Fruit fly (Drosophila melanogaster): ENCODE results near the gene Qsox3.

Gene Qsox3

dm6 chr3R:21862137-21862850 lies 49.3 kb upstream of the Qsox3 start (continued):
- TF ChIP-seq ssp (GFP tag; IDR thresholded peaks at IDR 0.05) (peak; percentile 51; the same call in 1 of the 2 replicates), D (optimal IDR thresholded peaks at IDR 0.05) (no peak), D (GFP tag; optimal IDR thresholded peaks at IDR 0.05) (peak; percentile 80), Atf-2 (GFP tag; optimal IDR thresholded peaks at IDR 0.05) (peak; percentile 15), zen (tag; optimal IDR thresholded peaks at IDR 0.05) (peak; percentile 30), CG17361 (GFP tag; IDR thresholded peaks at IDR 0.05) (peak; percentile 90), CG3726 (GFP tag; IDR thresholded peaks at IDR 0.05) (0 out of 3 replicates have a peak, but pooled peaks have one; percentile 59), ATbp (GFP tag; optimal IDR thresholded peaks at IDR 0.05) (peak; percentile 96), ken (GFP tag; IDR thresholded peaks at IDR 0.05) (peak; percentile 86), CoRest (tag; optimal IDR thresholded peaks at IDR 0.05) (peak; percentile 88), Optix (GFP tag; IDR thresholded peaks at IDR 0.05) (peak; percentile 56; the same call in 2 of the 3 replicates), CG14710 (tag; optimal IDR thresholded peaks at IDR 0.05) (peak; percentile 68), Fer3 (tag; optimal IDR thresholded peaks at IDR 0.05) (peak; percentile 25), prd (optimal IDR thresholded peaks at IDR 0.05) (no peak), prd (GFP tag; IDR thresholded peaks at IDR 0.05) (peak; percentile 77), crp (GFP tag; optimal IDR thresholded peaks at IDR 0.05) (peak in 1 of 2 experiments; percentile 19), Dad (GFP tag; optimal IDR thresholded peaks at IDR 0.05) (no peak), CG18476 (GFP tag; optimal IDR thresholded peaks at IDR 0.05) (peak; percentile 31), kay (GFP tag; optimal IDR thresholded peaks at IDR 0.05) (peak; percentile 41), dati (GFP tag; IDR thresholded peaks at IDR 0.05) (peak; percentile 59; the same call in 1 of the 2 replicates), CG11696 (GFP tag; IDR thresholded peaks at IDR 0.05) (0 out of 2 replicates have a peak, but pooled peaks have one; percentile 19), CG8924 (tag; optimal IDR thresholded peaks at IDR 0.05) (peak; percentile 84), HmgZ (tag; optimal IDR thresholded peaks at IDR 0.05) (peak; percentile 11), sisA (GFP tag; IDR thresholded peaks at IDR 0.05) (peak; percentile 74), Hr3 (GFP tag; optimal IDR thresholded peaks at IDR 0.05) (peak; percentile 77), CG2712 (tag; optimal IDR thresholded peaks at IDR 0.05) (peak; percentile 92), CG10267 (tag; optimal IDR thresholded peaks at IDR 0.05) (peak; percentile 56), Spps (tag; optimal IDR thresholded peaks at IDR 0.05) (peak; percentile 56), ase (GFP tag; IDR thresholded peaks at IDR 0.05) (peak; percentile 50; the same call in 1 of the 3 replicates), chif (GFP tag; optimal IDR thresholded peaks at IDR 0.05) (peak in 1 of 2 experiments; percentile 81), gt (GFP tag; IDR thresholded peaks at IDR 0.05) (peak; percentile 52), chn (GFP tag; optimal IDR thresholded peaks at IDR 0.05) (peak; percentile 68), CG8388 (GFP tag; optimal IDR thresholded peaks at IDR 0.05) (peak; percentile 95), kni (GFP tag; optimal IDR thresholded peaks at IDR 0.05) (peak; percentile 65), CG8089 (GFP tag; optimal IDR thresholded peaks at IDR 0.05) (peak; percentile 11), lilli (GFP tag; optimal IDR thresholded peaks at IDR 0.05) (peak; percentile 42), Nf-YB (GFP tag; optimal IDR thresholded peaks at IDR 0.05) (peak; percentile 65), CG17829 (tag; optimal IDR thresholded peaks at IDR 0.05) (peak; percentile 93), Stat92E (GFP tag; optimal IDR thresholded peaks at IDR 0.05) (peak in 1 of 3 experiments; percentile 0), Rx (GFP tag; IDR thresholded peaks at IDR 0.05) (peak; percentile 65), eyg (GFP tag; optimal IDR thresholded peaks at IDR 0.05) (no peak), tin (GFP tag; optimal IDR thresholded peaks at IDR 0.05) (peak; percentile 59), ro (GFP tag; IDR thresholded peaks at IDR 0.05) (no peak), repo (GFP tag; optimal IDR thresholded peaks at IDR 0.05) (no peak), Atf6 (GFP tag; IDR thresholded peaks at IDR 0.05) (peak; percentile 26; the same call in 1 of the 2 replicates), CG9817 (tag; optimal IDR thresholded peaks at IDR 0.05) (peak; percentile 55), CG17359 (tag; optimal IDR thresholded peaks at IDR 0.05) (peak; percentile 81), D19A (tag; optimal IDR thresholded peaks at IDR 0.05) (peak; percentile 68), wek (GFP tag; optimal IDR thresholded peaks at IDR 0.05) (peak; percentile 80)
